Worm (Caenorhabditis elegans) whole organism, L1 larva: ENCODE results near the gene R160.10.
A peak's percentile ranks its signal among the peaks of the same experiment; 100 is the strongest.

Experiments
- alr-1 ChIP-seq: fragments of 200-800 bp; sonication (Bioruptor generic); optimal IDR thresholded peaks from 2 replicates; lab custom pipeline; 2018; ENCODE audit warnings: borderline replicate concordance, mild to moderate bottlenecking, missing genetic modification characterization, missing compliant biosample characterization
- lin-13 ChIP-seq: fragments of 150-350 bp; optimal IDR thresholded peaks from 2 replicates; lab custom pipeline; 2014; ENCODE audit warnings: missing biosample characterization, missing genetic modification reagents, missing genetic modification characterization
- lin-14 ChIP-seq: fragments of 200-800 bp; sonication (Bioruptor generic); optimal IDR thresholded peaks from 2 replicates; lab custom pipeline; 2018; ENCODE audit warnings: mild to moderate bottlenecking, missing genetic modification characterization, moderate library complexity, missing compliant biosample characterization
- lin-35 ChIP-seq, 2 experiments: fragments of 150-350 bp; optimal IDR thresholded peaks; 2 replicates each; lab custom pipeline; 2014; ENCODE audit warnings: missing biosample characterization in 2 of 2, missing genetic modification characterization in 2 of 2, missing genetic modification reagents in 2 of 2
- nhr-237 ChIP-seq: fragments of 150-350 bp; optimal IDR thresholded peaks from 2 replicates; lab custom pipeline; 2014; ENCODE audit warnings: missing biosample characterization, missing genetic modification characterization
- pqm-1 ChIP-seq: sonication (generic microtip); optimal IDR thresholded peaks from 3 replicates; lab custom pipeline; 2017; ENCODE audit warnings: missing biosample characterization, missing genetic modification characterization
- unc-130 ChIP-seq: fragments of 150-350 bp; optimal IDR thresholded peaks from 2 replicates; lab custom pipeline; 2017; ENCODE audit warnings: missing biosample characterization, missing genetic modification characterization, inconsistent platforms
- unc-62 ChIP-seq: fragments of 150-350 bp; optimal IDR thresholded peaks from 2 replicates; lab custom pipeline; 2014; ENCODE audit warnings: missing biosample characterization, missing genetic modification reagents, missing genetic modification characterization

- TF ChIP-seq lin-35 (GFP tag; optimal IDR thresholded peaks at IDR 0.05; lab: Kevin White, UChicago) (peak; percentile 84), pqm-1 (no peak), alr-1 (tag; lab: Kevin White, UChicago) (no peak), nhr-237 (tag; lab: Kevin White, UChicago) (peak; percentile 92), unc-130 (tag; lab: Kevin White, UChicago) (peak; percentile 79), unc-62 (GFP tag; lab: Kevin White, UChicago) (no peak), lin-13 (GFP tag; lab: Kevin White, UChicago) (peak; percentile 94), lin-14 (GFP tag; lab: Kevin White, UChicago) (peak; percentile 99)
These were observed 21.6 kb upstream of the R160.10 start, which contains the start of gene dpy-23 for ce11 chrX:4388834-4389409.
